Fruit fly (Drosophila melanogaster) whole organism: ENCODE measurements around the gene PK2-R1.

Experiments
- CG8478 ChIP-seq: fragments of >200 bp; optimal IDR thresholded peaks from 2 replicates; lab custom pipeline; 2018; ENCODE audit warnings: inconsistent platforms
- EcR ChIP-seq, 2 experiments: fragments of >200 bp; optimal IDR thresholded peaks; 2 replicates each; lab custom pipeline; 2017; ENCODE audit warnings: missing biosample characterization in 2 of 2, missing genetic modification characterization in 2 of 2, missing genetic modification reagents in 2 of 2
- pan ChIP-seq: fragments of >200 bp; optimal IDR thresholded peaks from 2 replicates; lab custom pipeline; 2017

DNA sequence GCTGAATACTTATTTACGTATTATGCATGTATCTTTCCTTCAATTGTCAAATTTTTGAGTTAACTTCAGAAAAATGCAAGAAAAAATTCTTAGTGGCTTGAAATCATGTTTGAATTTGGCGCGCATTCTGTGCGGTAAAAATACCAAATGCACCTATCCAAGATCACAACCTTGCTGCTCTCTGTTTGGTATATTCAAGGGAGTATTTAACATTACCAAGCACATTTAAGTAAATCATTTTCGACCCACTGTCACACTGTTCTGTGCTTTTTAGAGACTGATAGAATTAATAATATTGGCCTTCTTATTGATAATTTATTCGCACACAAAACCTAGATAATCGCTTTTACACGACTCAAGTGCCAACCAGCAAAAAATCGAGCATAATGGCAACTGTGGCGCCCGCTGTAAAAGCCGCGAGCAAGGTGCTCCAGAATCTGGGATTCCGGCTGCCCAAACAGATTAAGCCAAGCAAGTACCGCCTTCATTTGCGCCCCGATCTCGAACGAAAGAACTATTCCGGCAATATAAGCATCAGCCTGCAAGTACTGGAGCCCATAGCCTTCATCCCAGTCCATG lies 28.9 kb upstream of the PK2-R1 start:
- TF ChIP-seq CG8478 (lab: Kevin White, UChicago) (no peak), pan (no peak), EcR (GFP tag; optimal IDR thresholded peaks at IDR 0.05; lab: Kevin White, UChicago) (no peak)
